Worm (Caenorhabditis elegans) whole organism, L3 larva: Measurements from ENCODE around the gene crn-2.

ENCODE experiments used
- R02D3.7 ChIP-seq: fragments of 150-350 bp; optimal IDR thresholded peaks from 2 replicates; lab custom pipeline; 2014; ENCODE audit warnings: missing biosample characterization, missing genetic modification characterization
- ZK546.5 ChIP-seq: sonication (generic microtip); optimal IDR thresholded peaks from 2 replicates; lab custom pipeline; 2017; ENCODE audit warnings: missing biosample characterization, missing genetic modification characterization
- aly-2 ChIP-seq: fragments of 150-350 bp; optimal IDR thresholded peaks from 2 replicates; lab custom pipeline; 2014; ENCODE audit warnings: missing biosample characterization, missing genetic modification characterization
- ama-1 ChIP-seq: fragments of 150-350 bp; optimal IDR thresholded peaks from 2 replicates; lab custom pipeline; 2018
- ceh-16 ChIP-seq: sonication (generic microtip); optimal IDR thresholded peaks from 2 replicates; lab custom pipeline; 2017; ENCODE audit warnings: missing biosample characterization, missing genetic modification characterization
- ceh-82 ChIP-seq: fragments of 150-350 bp; optimal IDR thresholded peaks from 2 replicates; lab custom pipeline; 2014; ENCODE audit warnings: missing biosample characterization, missing genetic modification characterization
- ceh-9 ChIP-seq: sonication (generic microtip); optimal IDR thresholded peaks from 2 replicates; lab custom pipeline; 2018; ENCODE audit warnings: missing biosample characterization, missing genetic modification characterization
- daf-12 ChIP-seq: fragments of 150-350 bp; optimal IDR thresholded peaks from 2 replicates; lab custom pipeline; 2014; ENCODE audit warnings: missing biosample characterization, missing genetic modification reagents, missing genetic modification characterization
- egl-27 ChIP-seq: sonication (generic microtip); optimal IDR thresholded peaks from 4 replicates; lab custom pipeline; 2017; ENCODE audit warnings: missing biosample characterization, missing genetic modification reagents, missing genetic modification characterization
- egl-5 ChIP-seq: fragments of 150-350 bp; optimal IDR thresholded peaks from 2 replicates; lab custom pipeline; 2017; ENCODE audit warnings: missing biosample characterization, missing genetic modification reagents, missing genetic modification characterization, inconsistent platforms
- elt-1 ChIP-seq: fragments of 150-350 bp; optimal IDR thresholded peaks from 2 replicates; lab custom pipeline; 2014; ENCODE audit warnings: missing biosample characterization, missing genetic modification characterization
- elt-2 ChIP-seq: sonication (generic microtip); optimal IDR thresholded peaks from 2 replicates; lab custom pipeline; 2016; ENCODE audit warnings: missing genetic modification reagents, mild to moderate bottlenecking, missing genetic modification characterization, missing compliant biosample characterization
- elt-3 ChIP-seq, 3 experiments: fragments of 150-350 bp in 1 of 3; sonication (generic microtip) in 2 of 3; optimal IDR thresholded peaks; 2 replicates in 2 of 3; 4 replicates in 1 of 3; lab custom pipeline; 2014 to 2017; ENCODE audit warnings: missing biosample characterization in 3 of 3, missing genetic modification characterization in 3 of 3
- eor-1 ChIP-seq, 2 experiments: fragments of 150-350 bp; optimal IDR thresholded peaks; 2 replicates each; lab custom pipeline; 2014 to 2018; ENCODE audit warnings: missing biosample characterization in 2 of 2, missing genetic modification characterization in 2 of 2
- fos-1 ChIP-seq: fragments of 150-350 bp; optimal IDR thresholded peaks from 2 replicates; lab custom pipeline; 2014; ENCODE audit warnings: missing biosample characterization, missing genetic modification characterization
- hmg-11 ChIP-seq: sonication (generic microtip); optimal IDR thresholded peaks from 2 replicates; lab custom pipeline; 2016; ENCODE audit warnings: missing genetic modification characterization, missing compliant biosample characterization
- jun-1 ChIP-seq: fragments of 150-350 bp; optimal IDR thresholded peaks from 2 replicates; lab custom pipeline; 2014; ENCODE audit warnings: missing biosample characterization, missing genetic modification reagents, missing genetic modification characterization
- lin-15B ChIP-seq: fragments of 150-350 bp; optimal IDR thresholded peaks from 2 replicates; lab custom pipeline; 2014; ENCODE audit warnings: missing biosample characterization, missing genetic modification characterization
- lin-39 ChIP-seq: fragments of 150-350 bp; optimal IDR thresholded peaks from 2 replicates; lab custom pipeline; 2018; ENCODE audit warnings: missing biosample characterization, missing genetic modification reagents, missing genetic modification characterization
- mdl-1 ChIP-seq: fragments of 150-350 bp; optimal IDR thresholded peaks from 2 replicates; lab custom pipeline; 2014; ENCODE audit warnings: missing biosample characterization, missing genetic modification characterization
- mml-1 ChIP-seq: fragments of 150-350 bp; sonication (generic microtip); optimal IDR thresholded peaks from 3 replicates; lab custom pipeline; 2014; ENCODE audit warnings: missing biosample characterization, missing genetic modification characterization
- nfya-1 ChIP-seq: sonication (generic microtip); optimal IDR thresholded peaks from 2 replicates; lab custom pipeline; 2017; ENCODE audit warnings: missing genetic modification characterization, mild to moderate bottlenecking, missing compliant biosample characterization, antibody characterized with exemption, moderate library complexity; ENCODE audit not compliant: insufficient read depth
- nhr-11 ChIP-seq: fragments of 150-350 bp; optimal IDR thresholded peaks from 2 replicates; lab custom pipeline; 2014; ENCODE audit warnings: missing biosample characterization, missing genetic modification characterization
- nhr-23 ChIP-seq: fragments of 150-350 bp; optimal IDR thresholded peaks from 2 replicates; lab custom pipeline; 2014; ENCODE audit warnings: missing biosample characterization, missing genetic modification reagents, missing genetic modification characterization
- nhr-237 ChIP-seq: fragments of 150-350 bp; optimal IDR thresholded peaks from 2 replicates; lab custom pipeline; 2014; ENCODE audit warnings: missing biosample characterization, missing genetic modification characterization
- nhr-25 ChIP-seq: sonication (generic microtip); optimal IDR thresholded peaks from 2 replicates; lab custom pipeline; 2017; ENCODE audit warnings: missing biosample characterization, missing genetic modification characterization
- nhr-43 ChIP-seq: sonication (generic microtip); optimal IDR thresholded peaks from 2 replicates; lab custom pipeline; 2016; ENCODE audit warnings: mild to moderate bottlenecking, missing genetic modification characterization, missing compliant biosample characterization; ENCODE audit not compliant: poor library complexity, severe bottlenecking
- nhr-67 ChIP-seq: fragments of 150-350 bp; optimal IDR thresholded peaks from 2 replicates; lab custom pipeline; 2014; ENCODE audit warnings: missing biosample characterization, missing genetic modification characterization
- nhr-76 ChIP-seq: fragments of 150-350 bp; sonication (generic microtip); optimal IDR thresholded peaks from 5 replicates; lab custom pipeline; 2014; ENCODE audit warnings: missing biosample characterization, missing genetic modification characterization
- pha-4 ChIP-seq: fragments of 150-350 bp; optimal IDR thresholded peaks from 2 replicates; lab custom pipeline; 2014; ENCODE audit warnings: missing biosample characterization, missing genetic modification reagents, missing genetic modification characterization
- skn-1 ChIP-seq: fragments of 150-350 bp; optimal IDR thresholded peaks from 2 replicates; lab custom pipeline; 2014; ENCODE audit warnings: missing biosample characterization, missing genetic modification characterization
- snpc-4 ChIP-seq: fragments of 150-350 bp; optimal IDR thresholded peaks from 2 replicates; lab custom pipeline; 2014; ENCODE audit warnings: missing biosample characterization, missing genetic modification characterization
- tbx-2 ChIP-seq: sonication (generic microtip); optimal IDR thresholded peaks from 2 replicates; lab custom pipeline; 2016; ENCODE audit warnings: mild to moderate bottlenecking, missing genetic modification characterization, missing compliant biosample characterization
- unc-62 ChIP-seq: fragments of 150-350 bp; sonication (generic microtip); optimal IDR thresholded peaks from 4 replicates; lab custom pipeline; 2014; ENCODE audit warnings: missing biosample characterization, missing genetic modification reagents, missing genetic modification characterization
- zag-1 ChIP-seq: fragments of 150-350 bp; optimal IDR thresholded peaks from 2 replicates; lab custom pipeline; 2014; ENCODE audit warnings: missing biosample characterization, missing genetic modification characterization
- ztf-11 ChIP-seq: fragments of 150-350 bp; optimal IDR thresholded peaks from 2 replicates; lab custom pipeline; 2014; ENCODE audit warnings: missing biosample characterization, missing genetic modification characterization
- ztf-4 ChIP-seq: fragments of 150-350 bp; optimal IDR thresholded peaks from 2 replicates; lab custom pipeline; 2014; ENCODE audit warnings: missing biosample characterization, missing genetic modification characterization

crn-2 gene

DNA sequence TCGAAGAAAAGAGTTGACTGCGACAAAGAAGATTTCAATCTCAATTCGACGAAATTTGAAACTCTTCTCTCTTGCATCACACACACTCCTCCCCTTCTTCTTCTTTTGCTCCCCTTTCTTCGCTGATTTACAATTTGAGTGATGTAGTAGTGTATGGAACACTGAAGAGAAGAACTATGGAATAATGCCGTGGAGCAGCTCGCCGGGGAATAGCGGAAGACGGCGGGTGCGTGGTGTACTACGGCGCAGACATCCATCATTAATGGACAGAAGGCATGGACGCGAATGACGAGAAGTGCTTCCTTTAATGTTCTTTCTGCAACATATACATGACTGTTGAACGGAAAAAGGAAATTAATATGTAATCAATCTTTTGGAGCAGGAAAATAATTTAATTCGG, 11.6 kb upstream of the crn-2 start:
- TF ChIP-seq ama-1 (lab: Kevin White, UChicago) = peak; percentile 46
- TF ChIP-seq tbx-2 (tag; lab: Kevin White, UChicago) = no peak
- TF ChIP-seq nfya-1 (tag; lab: Kevin White, UChicago) = peak; percentile 9
- TF ChIP-seq ceh-16 (tag; lab: Kevin White, UChicago) = no peak
- peak; percentile 71 for TF ChIP-seq lin-39 (tag; lab: Kevin White, UChicago)
- TF ChIP-seq, all 47 proteins: peak for 3

DNA sequence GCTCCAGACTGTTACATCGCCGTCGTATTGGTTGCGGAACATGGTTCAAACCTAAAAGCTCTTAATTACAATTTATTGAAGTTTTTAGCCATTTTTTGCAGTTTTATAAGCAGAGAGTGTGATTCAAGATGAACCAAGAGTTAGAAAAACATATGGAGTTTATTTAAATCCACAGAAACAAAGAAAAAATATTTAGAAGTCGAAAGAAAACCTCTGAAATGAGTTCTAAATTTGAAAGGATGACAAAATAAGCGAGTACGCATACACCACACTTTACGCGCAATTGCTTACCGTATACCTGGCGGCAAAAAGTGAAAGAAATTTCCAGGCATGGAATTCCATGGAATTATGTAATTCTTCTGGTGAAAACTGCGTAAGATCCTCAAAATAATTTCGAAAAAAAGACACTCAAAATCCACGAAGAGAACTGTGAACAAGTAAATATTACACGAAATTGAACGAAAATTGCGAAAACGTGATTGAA, 10.1 kb upstream of the crn-2 start, which contains the start of gene pas-6:
Gene pas-6, minus strand, starts transcription at position 51 of the 484 bp plus-strand sequence.
- TF ChIP-seq R02D3.7 (tag; lab: Kevin White, UChicago) (no peak), nhr-76 (tag; lab: Kevin White, UChicago) (no peak), mml-1 (tag; lab: Kevin White, UChicago) (no peak), egl-5 (tag; lab: Kevin White, UChicago) (peak; percentile 23), unc-62 (GFP tag; lab: Kevin White, UChicago) (no peak), elt-3 (tag; optimal IDR thresholded peaks at IDR 0.05; lab: Kevin White, UChicago) (no peak), skn-1 (tag; lab: Kevin White, UChicago) (peak; percentile 72), pha-4 (peak; percentile 46), egl-27 (tag; lab: Kevin White, UChicago) (no peak), ceh-82 (tag; lab: Kevin White, UChicago) (no peak), snpc-4 (peak; percentile 15), nhr-237 (tag; lab: Kevin White, UChicago) (no peak), hmg-11 (no peak), nfya-1 (tag; lab: Kevin White, UChicago) (peak; percentile 79), ztf-11 (tag; lab: Kevin White, UChicago) (no peak), lin-15B (tag; lab: Kevin White, UChicago) (peak; percentile 29), ama-1 (lab: Kevin White, UChicago) (no peak), elt-2 (no peak), nhr-23 (tag; lab: Kevin White, UChicago) (no peak), elt-1 (tag; lab: Kevin White, UChicago) (no peak), zag-1 (tag; lab: Kevin White, UChicago) (no peak), ZK546.5 (tag; lab: Kevin White, UChicago) (no peak), fos-1 (no peak), nhr-43 (no peak), lin-39 (tag; lab: Kevin White, UChicago) (no peak), nhr-67 (no peak), nhr-25 (tag; lab: Kevin White, UChicago) (no peak), ceh-9 (tag; lab: Kevin White, UChicago) (no peak), daf-12 (tag; lab: Kevin White, UChicago) (no peak), eor-1 (tag; optimal IDR thresholded peaks at IDR 0.05; lab: Kevin White, UChicago) (no peak), ztf-4 (tag; lab: Kevin White, UChicago) (no peak), nhr-11 (tag; lab: Kevin White, UChicago) (no peak), tbx-2 (tag; lab: Kevin White, UChicago) (no peak), aly-2 (no peak)

DNA sequence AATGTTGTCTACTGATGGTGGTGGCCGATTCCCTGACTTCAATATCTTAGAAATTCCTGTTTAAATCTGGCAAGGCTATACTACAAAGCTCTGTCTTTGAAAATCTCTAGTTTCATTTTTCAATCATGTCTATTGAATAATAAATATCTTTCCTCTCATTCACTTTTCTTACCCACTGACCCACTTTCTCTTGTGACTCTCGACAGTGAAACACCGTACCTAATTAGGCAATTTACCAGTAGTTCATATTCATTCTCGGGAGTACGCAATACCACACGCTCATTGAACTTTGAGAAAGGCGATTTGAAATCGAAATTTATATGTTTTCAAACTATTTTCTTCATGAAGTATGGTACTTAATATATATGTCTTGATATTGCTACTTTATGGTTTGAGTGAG, 9.6 kb upstream of the crn-2 start, which contains the start of gene CD4.11:
Gene CD4.11, plus strand, starts transcription at position 301 of the 400 bp plus-strand sequence.
- TF ChIP-seq R02D3.7 (tag; lab: Kevin White, UChicago) (no peak), pha-4 (no peak), ceh-82 (tag; lab: Kevin White, UChicago) (no peak), ceh-9 (tag; lab: Kevin White, UChicago) (no peak), elt-1 (tag; lab: Kevin White, UChicago) (no peak), lin-39 (tag; lab: Kevin White, UChicago) (no peak), ama-1 (lab: Kevin White, UChicago) (no peak), mml-1 (tag; lab: Kevin White, UChicago) (no peak), daf-12 (tag; lab: Kevin White, UChicago) (no peak), nfya-1 (tag; lab: Kevin White, UChicago) (no peak), ZK546.5 (tag; lab: Kevin White, UChicago) (no peak), mdl-1 (tag; lab: Kevin White, UChicago) (no peak), lin-15B (tag; lab: Kevin White, UChicago) (no peak), nhr-43 (no peak), jun-1 (no peak), tbx-2 (tag; lab: Kevin White, UChicago) (no peak)
